Worm (Caenorhabditis elegans) whole organism, L4 larva: ENCODE data around the gene F38B7.17.

Source experiments
- F37D6.2 ChIP-seq: sonication (generic microtip); optimal IDR thresholded peaks from 2 replicates; lab custom pipeline; 2016; ENCODE audit warnings: mild to moderate bottlenecking, missing genetic modification characterization, missing compliant biosample characterization
- ceh-82 ChIP-seq: sonication (generic microtip); optimal IDR thresholded peaks from 2 replicates; lab custom pipeline; 2017; ENCODE audit warnings: missing biosample characterization, missing genetic modification characterization
- mdl-1 ChIP-seq, 2 experiments: fragments of 150-350 bp in 1 of 2; sonication (generic microtip) in 1 of 2; optimal IDR thresholded peaks; 2 replicates each; lab custom pipeline; 2014 to 2017; ENCODE audit warnings: missing biosample characterization in 2 of 2, missing genetic modification characterization in 2 of 2
- nhr-11 ChIP-seq: fragments of 150-350 bp; optimal IDR thresholded peaks from 2 replicates; lab custom pipeline; 2014; ENCODE audit warnings: missing biosample characterization, missing genetic modification characterization
- nhr-237 ChIP-seq: sonication (generic microtip); optimal IDR thresholded peaks from 2 replicates; lab custom pipeline; 2017; ENCODE audit warnings: missing biosample characterization, missing genetic modification characterization

ce11 chrV:11593427-11593826, 44.7 kb upstream of the F38B7.17 start, which contains the start of gene srx-80:
- TF ChIP-seq nhr-11, result no peak
- TF ChIP-seq ceh-82, result no peak
- no peak for TF ChIP-seq F37D6.2 (tag; lab: Kevin White, UChicago)
- TF ChIP-seq nhr-237, result no peak
- TF ChIP-seq mdl-1 (tag; optimal IDR thresholded peaks at IDR 0.05; lab: Kevin White, UChicago), result no peak
